Worm (Caenorhabditis elegans) whole organism, late embryonic: ENCODE measurements around the gene F55C10.5.

Source experiments
- elt-4 ChIP-seq: sonication (generic microtip); optimal IDR thresholded peaks from 2 replicates; lab custom pipeline; 2016; ENCODE audit warnings: missing genetic modification characterization, missing compliant biosample characterization
- nhr-11 ChIP-seq: fragments of 150-350 bp; optimal IDR thresholded peaks from 2 replicates; lab custom pipeline; 2014; ENCODE audit warnings: missing biosample characterization, missing genetic modification characterization
- pqm-1 ChIP-seq: sonication (generic microtip); optimal IDR thresholded peaks from 2 replicates; lab custom pipeline; 2016; ENCODE audit warnings: missing genetic modification characterization, missing compliant biosample characterization
- ref-2 ChIP-seq: sonication (generic microtip); optimal IDR thresholded peaks from 2 replicates; lab custom pipeline; 2016; ENCODE audit warnings: missing genetic modification characterization, missing compliant biosample characterization
- unc-55 ChIP-seq: sonication (generic microtip); optimal IDR thresholded peaks from 2 replicates; lab custom pipeline; 2017; ENCODE audit warnings: missing biosample characterization, missing genetic modification reagents, missing genetic modification characterization

DNA sequence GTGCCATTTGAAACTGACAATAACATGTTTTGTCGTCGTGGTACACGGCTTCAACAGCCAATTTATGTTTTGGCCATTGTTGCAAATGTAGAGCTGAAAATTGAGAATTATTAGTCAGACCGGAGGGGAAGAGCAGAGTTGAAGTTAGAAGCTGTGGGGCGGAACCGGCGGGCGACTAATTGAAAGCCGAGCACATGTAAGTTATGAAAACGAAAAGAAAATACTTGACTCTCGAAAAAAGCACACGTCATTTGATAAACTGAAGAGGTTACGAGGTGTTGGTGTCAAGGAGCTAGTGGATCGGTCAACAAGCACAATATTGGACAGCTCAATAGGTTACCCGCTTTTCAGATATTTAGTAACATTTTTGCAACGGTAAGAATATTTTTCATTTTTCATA is 16.8 kb upstream of the F55C10.5 start, which contains the start of gene dop-5:
- no peak for TF ChIP-seq ref-2 (tag; lab: Kevin White, UChicago)
- no peak for TF ChIP-seq elt-4 (tag; lab: Kevin White, UChicago)
- no peak for TF ChIP-seq unc-55 (GFP tag; lab: Kevin White, UChicago)
- no peak for TF ChIP-seq pqm-1
- no peak for TF ChIP-seq nhr-11 (tag; lab: Kevin White, UChicago)
